Fruit fly (Drosophila melanogaster): ENCODE measurements around the gene Atg13.

DNA sequence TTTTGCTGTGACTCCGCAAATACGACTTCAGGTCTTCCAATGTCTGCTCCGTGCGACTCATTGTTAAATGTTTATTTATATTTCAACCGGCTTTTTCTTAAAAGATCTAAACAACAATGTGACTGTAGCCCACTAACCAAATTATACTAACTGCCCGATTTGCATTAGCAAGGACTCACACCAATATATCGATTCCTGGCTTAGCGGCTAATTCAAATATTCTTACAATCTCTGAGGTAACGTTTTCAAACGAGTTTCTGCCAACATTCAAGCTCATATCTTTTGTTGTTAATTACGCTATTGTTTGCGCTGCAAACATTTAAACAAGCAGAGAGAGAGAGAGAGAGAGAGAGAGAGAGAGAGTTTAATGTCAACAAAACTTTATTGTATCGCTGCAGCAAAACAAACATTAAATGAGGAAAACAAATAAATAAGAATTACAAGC lies 41.1 kb upstream of the Atg13 start, which contains the start of gene tex:
- no peak for TF ChIP-seq psq (optimal IDR thresholded peaks at IDR 0.05)
- no peak for TF ChIP-seq Sin3A (optimal IDR thresholded peaks at IDR 0.05)
- TF ChIP-seq ttk (optimal IDR thresholded peaks at IDR 0.05) = no peak
- TF ChIP-seq insv (optimal IDR thresholded peaks at IDR 0.05) = no peak
- TF ChIP-seq h (optimal IDR thresholded peaks at IDR 0.05) = no peak
